Worm (Caenorhabditis elegans) whole organism, early embryonic: ENCODE data around the gene fbxa-85.

Source experiments
- B0310.2 ChIP-seq: sonication (generic microtip); optimal IDR thresholded peaks from 2 replicates; lab custom pipeline; 2016; ENCODE audit warnings: mild to moderate bottlenecking, missing genetic modification characterization, missing compliant biosample characterization
- F13C5.2 ChIP-seq: sonication (generic microtip); optimal IDR thresholded peaks from 2 replicates; lab custom pipeline; 2017; ENCODE audit warnings: mild to moderate bottlenecking, missing genetic modification characterization, inconsistent platforms, missing compliant biosample characterization
- aly-1 ChIP-seq: sonication (generic microtip); optimal IDR thresholded peaks from 2 replicates; lab custom pipeline; 2016; ENCODE audit warnings: missing genetic modification characterization, missing compliant biosample characterization
- ama-1 ChIP-seq: fragments of 150-350 bp; optimal IDR thresholded peaks from 2 replicates; lab custom pipeline; 2014
- ceh-13 ChIP-seq: fragments of 200-800 bp; sonication (Bioruptor generic); optimal IDR thresholded peaks from 2 replicates; lab custom pipeline; 2018; ENCODE audit warnings: mild to moderate bottlenecking, missing genetic modification characterization, missing compliant biosample characterization
- ceh-36 ChIP-seq: sonication (generic microtip); optimal IDR thresholded peaks from 2 replicates; lab custom pipeline; 2016; ENCODE audit warnings: missing genetic modification characterization, inconsistent platforms, missing compliant biosample characterization
- ets-7 ChIP-seq: sonication (generic microtip); optimal IDR thresholded peaks from 2 replicates; lab custom pipeline; 2016; ENCODE audit warnings: missing genotype, missing genetic modification characterization, missing compliant biosample characterization
- flt-1 ChIP-seq: fragments of 200-800 bp; sonication (Bioruptor generic); IDR thresholded peaks from 2 replicates; pipeline ENCODE4 v1.3.6; 2022; ENCODE audit warnings: missing genetic modification characterization, missing compliant biosample characterization
- hmbx-1 ChIP-seq: sonication (generic microtip); optimal IDR thresholded peaks from 2 replicates; lab custom pipeline; 2016; ENCODE audit warnings: mild to moderate bottlenecking, missing genetic modification characterization, missing compliant biosample characterization
- hmg-4 ChIP-seq: fragments of 200-800 bp; sonication (Bioruptor generic); optimal IDR thresholded peaks from 2 replicates; lab custom pipeline; 2018; ENCODE audit warnings: mild to moderate bottlenecking, missing genetic modification characterization, missing compliant biosample characterization
- hnd-1 ChIP-seq: sonication (generic microtip); optimal IDR thresholded peaks from 2 replicates; lab custom pipeline; 2016; ENCODE audit warnings: missing genetic modification characterization, missing compliant biosample characterization
- pes-1 ChIP-seq: fragments of 200-800 bp; sonication (Bioruptor generic); IDR thresholded peaks from 2 replicates; pipeline ENCODE4 v1.3.6; 2022; ENCODE audit warnings: missing genetic modification reagents, missing genetic modification characterization, missing compliant biosample characterization
- scrt-1 ChIP-seq: fragments of 200-800 bp; sonication (Bioruptor generic); IDR thresholded peaks from 2 replicates; pipeline ENCODE4 v1.3.6; 2022; ENCODE audit warnings: missing genetic modification characterization, missing compliant biosample characterization
- sea-1 ChIP-seq: fragments of 200-800 bp; sonication (Bioruptor generic); conservative IDR thresholded peaks from 2 replicates; pipeline ENCODE4 v1.3.6; 2022; ENCODE audit warnings: missing genetic modification characterization, missing compliant biosample characterization
- tbx-11 ChIP-seq: fragments of 200-800 bp; sonication (Bioruptor generic); IDR thresholded peaks from 2 replicates; pipeline ENCODE4 v1.3.6; 2022; ENCODE audit warnings: missing genetic modification characterization, missing compliant biosample characterization
- tbx-37 ChIP-seq: fragments of 200-800 bp; sonication (Bioruptor generic); conservative IDR thresholded peaks from 2 replicates; pipeline ENCODE4 v1.3.6; 2022; ENCODE audit warnings: missing genetic modification reagents, missing genetic modification characterization, missing compliant biosample characterization
- tra-4 ChIP-seq: sonication (generic microtip); optimal IDR thresholded peaks from 2 replicates; lab custom pipeline; 2017; ENCODE audit warnings: missing genetic modification characterization, missing compliant biosample characterization

fbxa-85 gene

DNA sequence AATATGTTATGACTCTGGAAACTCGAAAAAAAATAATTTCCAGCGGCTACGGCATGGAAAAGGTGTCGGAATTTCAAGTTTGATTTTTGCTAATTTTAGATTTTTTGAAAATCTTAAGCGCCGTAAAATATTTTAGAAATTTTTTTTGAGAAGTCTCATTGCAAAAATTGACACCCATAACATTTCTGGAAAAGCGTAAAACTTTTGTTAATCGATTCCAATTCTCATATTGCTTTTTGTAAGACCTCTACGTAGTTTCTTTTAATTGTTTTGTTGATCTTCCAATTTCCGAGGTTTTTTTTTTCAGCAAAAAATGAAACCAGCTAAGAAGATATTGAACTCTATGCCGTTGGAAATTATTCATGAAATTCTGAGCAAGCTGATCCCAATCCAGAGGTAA lies at the start of gene fbxa-85:
TSS of gene fbxa-85 (plus strand) at position 301 of the 400 bp plus-strand sequence.
- no peak for TF ChIP-seq hmbx-1 (tag; lab: Kevin White, UChicago)
- TF ChIP-seq ceh-36 (tag; lab: Kevin White, UChicago) = no peak
- no peak for TF ChIP-seq sea-1 (GFP tag; lab: Robert Waterston, UW)
- TF ChIP-seq ceh-13 (GFP tag; lab: Kevin White, UChicago) = no peak
- no peak for TF ChIP-seq hnd-1 (tag; lab: Kevin White, UChicago)
- no peak for TF ChIP-seq tbx-11 (GFP tag; lab: Robert Waterston, UW)
- TF ChIP-seq pes-1 (GFP tag; lab: Robert Waterston, UW) = no peak
- TF ChIP-seq hmg-4 (GFP tag; lab: Kevin White, UChicago) = no peak
- TF ChIP-seq ets-7 (tag; lab: Kevin White, UChicago) = no peak
- no peak for TF ChIP-seq ama-1 (lab: Kevin White, UChicago)
- TF ChIP-seq tra-4 (tag; lab: Kevin White, UChicago) = no peak
- TF ChIP-seq scrt-1 (GFP tag; lab: Robert Waterston, UW) = no peak
- TF ChIP-seq aly-1 = no peak
- TF ChIP-seq flt-1 (GFP tag; lab: Robert Waterston, UW) = no peak
- TF ChIP-seq B0310.2 (tag; lab: Kevin White, UChicago) = no peak
- no peak for TF ChIP-seq F13C5.2 (tag; lab: Kevin White, UChicago)

DNA sequence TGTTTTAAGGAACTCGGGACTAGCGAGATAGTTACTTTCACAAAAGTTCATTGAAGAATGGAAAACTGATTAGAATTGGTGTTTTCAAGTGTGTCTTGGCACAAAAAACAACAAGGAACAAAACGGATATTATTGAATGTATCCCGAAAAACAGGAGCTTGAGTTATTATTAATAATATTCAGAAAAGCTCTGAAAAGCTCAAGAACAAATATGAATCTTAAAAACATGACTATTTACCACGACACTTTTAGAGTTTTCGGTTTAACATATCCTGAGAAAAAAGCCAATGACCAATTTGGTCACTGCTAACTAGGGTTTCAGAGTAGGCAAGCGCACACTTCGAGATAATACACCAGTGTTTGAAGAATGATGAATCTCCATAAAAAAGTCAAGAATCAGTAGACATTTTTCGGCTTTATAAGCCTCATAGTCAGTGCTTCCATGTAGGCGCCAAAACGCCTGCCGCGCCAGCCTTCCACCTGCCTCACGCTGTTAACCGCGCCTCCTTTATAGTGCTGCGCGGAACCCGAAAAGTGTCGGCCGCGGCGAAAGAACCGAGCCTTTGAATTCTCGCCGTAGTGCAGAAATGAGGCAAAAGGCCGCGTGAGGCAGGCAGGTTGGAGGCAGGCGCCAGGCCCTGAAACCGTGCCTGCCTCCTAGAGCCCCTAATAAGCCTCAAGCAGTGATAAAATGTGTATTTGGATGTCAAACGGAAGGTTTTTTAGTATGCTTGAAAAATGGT lies 46.8 kb upstream of the fbxa-85 start, which contains the start of gene srh-236:
TSS of gene srh-236 (minus strand) at position 51 of the 743 bp plus-strand sequence.
- TF ChIP-seq aly-1 (no peak), ama-1 (lab: Kevin White, UChicago) (no peak), scrt-1 (GFP tag; lab: Robert Waterston, UW) (no peak), sea-1 (GFP tag; lab: Robert Waterston, UW) (no peak), pes-1 (GFP tag; lab: Robert Waterston, UW) (no peak), hmbx-1 (tag; lab: Kevin White, UChicago) (no peak), F13C5.2 (tag; lab: Kevin White, UChicago) (no peak), ceh-13 (GFP tag; lab: Kevin White, UChicago) (no peak)

DNA sequence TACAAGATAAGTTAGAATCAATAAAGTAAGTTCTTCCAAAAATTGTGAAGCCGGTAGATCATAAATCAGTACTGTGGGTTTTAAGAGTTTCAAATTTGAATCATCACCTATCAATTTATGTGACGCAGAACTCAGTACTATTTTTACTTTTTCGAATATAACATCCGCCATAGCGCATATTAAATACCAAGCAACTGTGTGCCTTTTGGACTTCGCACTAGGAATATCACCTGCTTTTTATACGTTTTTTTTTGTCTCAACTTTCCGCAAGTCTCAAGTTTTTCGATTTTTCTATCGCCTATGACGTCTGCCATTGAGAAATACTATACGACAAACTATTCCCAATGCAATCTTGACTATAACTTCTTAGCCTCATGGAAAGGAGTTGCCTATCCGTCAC lies 46.2 kb upstream of the fbxa-85 start, which contains the start of gene srh-113:
TSS of gene srh-113 (plus strand) at position 301 of the 400 bp plus-strand sequence.
- TF ChIP-seq tbx-11 (GFP tag; lab: Robert Waterston, UW) = no peak

DNA sequence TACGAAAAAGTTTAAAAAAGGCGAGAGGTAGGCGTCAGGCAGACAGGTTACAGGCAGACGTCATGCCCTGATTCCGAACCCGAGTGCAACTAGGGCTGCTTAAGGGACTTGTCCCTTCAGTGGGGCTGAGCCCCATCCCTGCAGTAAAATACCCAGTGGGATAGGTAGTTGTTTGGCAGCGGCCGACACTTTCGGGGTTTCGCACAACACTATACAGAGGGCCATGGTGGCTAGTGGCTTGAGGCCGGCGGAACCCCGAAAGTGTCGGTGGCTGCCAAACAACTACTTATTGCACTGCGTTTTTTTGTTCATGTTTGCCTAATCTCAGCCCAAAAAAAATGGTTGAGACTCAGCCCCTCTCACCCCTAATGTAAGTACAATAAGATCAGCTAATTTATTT lies 43.4 kb upstream of the fbxa-85 start:
- TF ChIP-seq ceh-13 (GFP tag; lab: Kevin White, UChicago) (no peak), scrt-1 (GFP tag; lab: Robert Waterston, UW) (no peak), ceh-36 (tag; lab: Kevin White, UChicago) (no peak)

DNA sequence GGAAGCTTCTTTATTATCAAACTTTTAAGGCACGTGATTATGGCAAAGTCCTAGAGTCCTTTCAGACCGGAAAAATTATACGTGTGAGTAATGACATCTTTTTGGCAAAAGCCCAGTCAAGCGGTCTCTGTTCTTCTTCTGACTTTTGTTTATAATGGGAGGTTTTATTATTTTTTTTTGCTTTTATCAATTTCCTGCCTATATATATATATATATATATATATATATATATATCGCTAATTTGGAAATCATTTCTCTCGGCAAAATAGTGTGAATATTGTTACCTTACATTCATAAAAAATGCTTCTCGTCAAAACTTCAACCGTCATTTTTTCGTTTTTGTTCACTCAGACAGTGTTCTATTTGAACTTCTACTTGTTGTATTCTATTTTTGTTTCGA lies 41.3 kb upstream of the fbxa-85 start, which contains the start of gene srbc-62:
TSS of gene srbc-62 (plus strand) at position 301 of the 400 bp plus-strand sequence.
- no peak for TF ChIP-seq scrt-1 (GFP tag; lab: Robert Waterston, UW)
- no peak for TF ChIP-seq tbx-11 (GFP tag; lab: Robert Waterston, UW)
- no peak for TF ChIP-seq ceh-36 (tag; lab: Kevin White, UChicago)
- no peak for TF ChIP-seq hmbx-1 (tag; lab: Kevin White, UChicago)
- no peak for TF ChIP-seq aly-1
- TF ChIP-seq ama-1 (lab: Kevin White, UChicago) = no peak
- TF ChIP-seq pes-1 (GFP tag; lab: Robert Waterston, UW) = no peak
- TF ChIP-seq tra-4 (tag; lab: Kevin White, UChicago) = no peak
- TF ChIP-seq ets-7 (tag; lab: Kevin White, UChicago) = no peak
- no peak for TF ChIP-seq B0310.2 (tag; lab: Kevin White, UChicago)
- no peak for TF ChIP-seq sea-1 (GFP tag; lab: Robert Waterston, UW)
- TF ChIP-seq F13C5.2 (tag; lab: Kevin White, UChicago) = no peak
- no peak for TF ChIP-seq flt-1 (GFP tag; lab: Robert Waterston, UW)
- TF ChIP-seq ceh-13 (GFP tag; lab: Kevin White, UChicago) = no peak
- TF ChIP-seq hnd-1 (tag; lab: Kevin White, UChicago) = no peak

DNA sequence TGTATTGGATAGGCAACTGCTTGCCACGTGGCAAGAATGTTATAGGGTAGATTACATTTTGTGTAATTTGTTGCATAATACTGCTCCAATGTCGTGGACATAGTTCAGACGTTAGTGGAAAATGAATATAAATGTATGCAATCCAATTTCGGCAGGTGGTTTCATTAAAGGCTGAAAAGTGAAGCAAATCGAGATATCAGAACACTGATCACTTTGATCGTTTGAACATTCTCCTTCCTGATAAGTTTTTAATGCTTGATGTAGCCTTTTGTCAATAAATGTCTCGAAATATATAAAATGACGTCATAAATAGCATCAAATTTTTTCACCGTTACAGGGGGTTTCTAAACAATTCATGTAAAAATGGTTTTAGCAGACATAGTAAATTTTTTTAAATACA lies 38.6 kb upstream of the fbxa-85 start, which contains the start of gene srh-109:
TSS of gene srh-109 (minus strand) at position 101 of the 400 bp plus-strand sequence.
- no peak for TF ChIP-seq ceh-13 (GFP tag; lab: Kevin White, UChicago)
- TF ChIP-seq B0310.2 (tag; lab: Kevin White, UChicago) = no peak
- TF ChIP-seq tra-4 (tag; lab: Kevin White, UChicago) = no peak
- TF ChIP-seq ama-1 (lab: Kevin White, UChicago) = no peak
- TF ChIP-seq aly-1 = no peak
- TF ChIP-seq hmbx-1 (tag; lab: Kevin White, UChicago) = no peak
- no peak for TF ChIP-seq ets-7 (tag; lab: Kevin White, UChicago)
- TF ChIP-seq flt-1 (GFP tag; lab: Robert Waterston, UW) = no peak
- no peak for TF ChIP-seq hnd-1 (tag; lab: Kevin White, UChicago)
- TF ChIP-seq hmg-4 (GFP tag; lab: Kevin White, UChicago) = no peak
- TF ChIP-seq F13C5.2 (tag; lab: Kevin White, UChicago) = no peak
- TF ChIP-seq ceh-36 (tag; lab: Kevin White, UChicago) = no peak
- no peak for TF ChIP-seq scrt-1 (GFP tag; lab: Robert Waterston, UW)
- TF ChIP-seq sea-1 (GFP tag; lab: Robert Waterston, UW) = no peak
- TF ChIP-seq tbx-11 (GFP tag; lab: Robert Waterston, UW) = no peak

DNA sequence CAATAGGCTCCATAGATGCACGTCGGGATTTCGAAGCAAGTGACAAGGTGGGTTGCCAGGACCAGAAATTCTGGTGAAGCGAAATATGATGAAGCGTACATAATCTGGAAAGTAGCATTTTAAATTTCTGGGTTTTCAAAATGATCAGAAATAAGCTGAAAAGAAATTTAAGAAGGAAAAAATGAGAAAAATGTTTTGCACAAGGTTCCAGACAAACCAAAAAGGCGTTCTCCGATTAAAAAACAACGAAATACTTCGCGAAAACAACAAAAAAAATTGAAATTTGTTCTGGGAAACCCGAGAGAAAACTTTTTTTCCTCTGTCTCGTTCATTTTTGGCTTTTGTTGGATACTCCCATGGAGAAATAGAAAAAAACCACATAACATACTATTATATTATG lies 35.7 kb upstream of the fbxa-85 start, which contains the start of gene srh-252:
TSS of gene srh-252 (minus strand) at position 101 of the 400 bp plus-strand sequence.
- TF ChIP-seq sea-1 (GFP tag; lab: Robert Waterston, UW) (no peak), tra-4 (tag; lab: Kevin White, UChicago) (no peak), ceh-13 (GFP tag; lab: Kevin White, UChicago) (no peak), aly-1 (no peak), hnd-1 (tag; lab: Kevin White, UChicago) (no peak), F13C5.2 (tag; lab: Kevin White, UChicago) (no peak), tbx-37 (no peak), scrt-1 (GFP tag; lab: Robert Waterston, UW) (no peak), flt-1 (GFP tag; lab: Robert Waterston, UW) (no peak), ets-7 (tag; lab: Kevin White, UChicago) (no peak)
